Worm (Caenorhabditis elegans): ENCODE results near the gene gbh-2.

Gene gbh-2

DNA sequence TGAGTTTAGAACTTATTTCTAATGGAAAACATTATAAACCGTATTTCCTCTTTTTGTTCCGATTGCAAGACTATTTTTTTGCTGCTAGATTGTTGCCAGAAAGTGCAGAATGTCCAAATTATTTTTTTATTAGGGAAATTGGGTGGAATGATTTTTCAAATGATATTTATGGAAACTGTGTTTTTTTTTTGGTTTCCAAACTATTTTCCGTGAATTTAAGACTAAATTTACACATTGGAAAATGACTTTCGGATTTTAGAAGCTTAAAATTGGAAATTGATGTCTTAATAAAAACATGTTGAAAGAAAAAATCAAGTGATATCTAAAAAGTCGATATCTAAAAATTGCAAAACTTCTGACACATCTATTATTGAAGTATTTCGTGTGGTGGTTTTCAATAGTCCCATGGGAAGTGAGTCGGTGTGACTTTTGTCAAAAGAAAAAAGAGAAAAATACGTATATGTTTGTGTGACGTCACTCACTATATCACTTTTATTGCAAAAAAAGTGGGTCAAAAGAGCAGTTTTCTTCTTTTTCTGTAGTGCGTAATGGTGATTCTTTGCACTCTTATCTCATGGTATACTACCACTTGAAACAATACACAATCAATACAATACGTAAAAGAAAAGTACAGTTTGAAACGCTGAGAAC lies 18.5 kb downstream of the gbh-2 start:
- TF ChIP-seq tbx-11 (GFP tag; IDR thresholded peaks at IDR 0.05) (no peak), tbx-37 (GFP tag; conservative IDR thresholded peaks at IDR 0.05) (no peak), sea-1 (GFP tag; conservative IDR thresholded peaks at IDR 0.05) (no peak)

DNA sequence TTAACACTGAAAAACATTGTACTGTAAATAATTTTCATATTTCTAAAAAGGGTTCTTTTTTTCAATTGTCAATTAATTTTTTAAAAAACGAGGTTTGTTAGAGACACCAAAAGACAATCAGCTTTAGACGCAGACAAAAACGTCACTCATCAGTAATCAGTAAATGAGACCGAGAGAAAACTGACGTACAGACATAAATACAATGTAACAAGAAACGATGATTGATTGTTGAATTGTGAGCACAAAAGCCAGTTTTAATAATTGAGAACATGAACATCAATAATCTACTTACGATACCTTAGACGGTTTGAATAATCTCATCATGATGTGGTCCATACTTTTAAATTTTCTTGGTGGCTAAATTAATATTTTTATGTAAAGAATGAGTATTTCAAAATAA lies 21.1 kb downstream of the gbh-2 start:
- TF ChIP-seq B0310.2 (tag; optimal IDR thresholded peaks at IDR 0.05) (no peak), sea-1 (GFP tag; conservative IDR thresholded peaks at IDR 0.05) (no peak), tra-4 (tag; optimal IDR thresholded peaks at IDR 0.05) (no peak), hmbx-1 (tag; optimal IDR thresholded peaks at IDR 0.05) (no peak), hmg-4 (GFP tag; optimal IDR thresholded peaks at IDR 0.05) (no peak), aly-1 (tag; optimal IDR thresholded peaks at IDR 0.05) (no peak), ets-7 (tag; optimal IDR thresholded peaks at IDR 0.05) (no peak), tbx-11 (GFP tag; IDR thresholded peaks at IDR 0.05) (no peak), F13C5.2 (tag; optimal IDR thresholded peaks at IDR 0.05) (no peak), scrt-1 (GFP tag; IDR thresholded peaks at IDR 0.05) (no peak), ama-1 (optimal IDR thresholded peaks at IDR 0.05) (no peak), hnd-1 (tag; optimal IDR thresholded peaks at IDR 0.05) (no peak), ceh-13 (GFP tag; optimal IDR thresholded peaks at IDR 0.05) (no peak), ceh-36 (tag; optimal IDR thresholded peaks at IDR 0.05) (no peak), flt-1 (GFP tag; IDR thresholded peaks at IDR 0.05) (no peak), pes-1 (GFP tag; IDR thresholded peaks at IDR 0.05) (no peak), tbx-37 (GFP tag; conservative IDR thresholded peaks at IDR 0.05) (no peak)

DNA sequence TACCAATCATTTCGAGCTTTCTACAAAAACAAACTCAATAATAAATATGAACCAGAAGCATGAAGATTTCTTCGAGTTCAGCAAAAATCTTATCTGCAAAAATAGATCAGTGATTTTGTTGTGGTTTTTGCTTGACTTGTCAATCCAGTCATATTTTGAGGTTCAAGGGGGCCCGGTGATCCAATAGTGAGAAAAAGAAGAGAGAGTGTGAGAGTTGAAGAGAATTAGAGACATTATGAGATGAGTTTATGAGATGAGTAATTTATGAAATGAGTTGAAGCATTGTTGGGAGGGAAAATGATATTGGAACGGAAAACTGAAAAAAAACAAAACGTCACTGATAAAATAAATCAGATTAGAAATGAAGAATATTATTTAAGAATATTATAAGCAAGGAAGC lies 23.3 kb downstream of the gbh-2 start, which contains the start of gene T13H5.1:
TSS of gene T13H5.1 (minus strand) at position 101 of the 400 bp plus-strand sequence.
- no peak for TF ChIP-seq tbx-37 (GFP tag; conservative IDR thresholded peaks at IDR 0.05)
- TF ChIP-seq ceh-36 (tag; optimal IDR thresholded peaks at IDR 0.05): no peak
- TF ChIP-seq tra-4 (tag; optimal IDR thresholded peaks at IDR 0.05): no peak
- TF ChIP-seq hmbx-1 (tag; optimal IDR thresholded peaks at IDR 0.05): no peak
- TF ChIP-seq flt-1 (GFP tag; IDR thresholded peaks at IDR 0.05): no peak
- TF ChIP-seq aly-1 (tag; optimal IDR thresholded peaks at IDR 0.05): no peak
- no peak for TF ChIP-seq sea-1 (GFP tag; conservative IDR thresholded peaks at IDR 0.05)
- TF ChIP-seq scrt-1 (GFP tag; IDR thresholded peaks at IDR 0.05): no peak
- TF ChIP-seq hmg-4 (GFP tag; optimal IDR thresholded peaks at IDR 0.05): no peak
- no peak for TF ChIP-seq B0310.2 (tag; optimal IDR thresholded peaks at IDR 0.05)
- TF ChIP-seq ama-1 (optimal IDR thresholded peaks at IDR 0.05): no peak
- no peak for TF ChIP-seq ceh-13 (GFP tag; optimal IDR thresholded peaks at IDR 0.05)
- TF ChIP-seq ets-7 (tag; optimal IDR thresholded peaks at IDR 0.05): no peak
- no peak for TF ChIP-seq pes-1 (GFP tag; IDR thresholded peaks at IDR 0.05)
- TF ChIP-seq hnd-1 (tag; optimal IDR thresholded peaks at IDR 0.05): no peak
- TF ChIP-seq F13C5.2 (tag; optimal IDR thresholded peaks at IDR 0.05): no peak
- no peak for TF ChIP-seq tbx-11 (GFP tag; IDR thresholded peaks at IDR 0.05)

DNA sequence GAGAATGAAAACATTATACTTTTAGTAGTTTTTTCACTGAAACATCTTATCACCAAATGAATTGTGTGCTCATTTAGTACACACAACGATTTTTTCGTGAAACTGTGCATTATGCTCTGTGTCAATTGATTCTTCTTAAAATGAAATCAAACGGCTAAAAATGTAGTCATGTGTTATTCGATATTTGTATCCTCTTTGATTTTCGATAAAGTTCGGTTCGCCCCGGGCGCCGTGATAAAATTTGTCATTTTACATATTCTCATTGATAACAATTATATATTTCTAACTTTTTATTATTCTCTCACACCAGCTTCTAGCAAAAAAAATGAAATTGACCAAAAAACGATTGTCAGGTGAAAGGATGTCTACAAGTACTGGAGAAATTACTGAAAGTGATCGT lies 29.1 kb downstream of the gbh-2 start, which contains the start of gene ctg-2:
TSS of gene ctg-2 (plus strand) at position 326 of the 400 bp plus-strand sequence.
- TF ChIP-seq tbx-37 (GFP tag; conservative IDR thresholded peaks at IDR 0.05) (no peak), tbx-11 (GFP tag; IDR thresholded peaks at IDR 0.05) (no peak), ets-7 (tag; optimal IDR thresholded peaks at IDR 0.05) (no peak), scrt-1 (GFP tag; IDR thresholded peaks at IDR 0.05) (no peak), F13C5.2 (tag; optimal IDR thresholded peaks at IDR 0.05) (no peak), tra-4 (tag; optimal IDR thresholded peaks at IDR 0.05) (no peak), flt-1 (GFP tag; IDR thresholded peaks at IDR 0.05) (no peak), hmbx-1 (tag; optimal IDR thresholded peaks at IDR 0.05) (no peak), aly-1 (tag; optimal IDR thresholded peaks at IDR 0.05) (no peak), ama-1 (optimal IDR thresholded peaks at IDR 0.05) (no peak), pes-1 (GFP tag; IDR thresholded peaks at IDR 0.05) (no peak)

DNA sequence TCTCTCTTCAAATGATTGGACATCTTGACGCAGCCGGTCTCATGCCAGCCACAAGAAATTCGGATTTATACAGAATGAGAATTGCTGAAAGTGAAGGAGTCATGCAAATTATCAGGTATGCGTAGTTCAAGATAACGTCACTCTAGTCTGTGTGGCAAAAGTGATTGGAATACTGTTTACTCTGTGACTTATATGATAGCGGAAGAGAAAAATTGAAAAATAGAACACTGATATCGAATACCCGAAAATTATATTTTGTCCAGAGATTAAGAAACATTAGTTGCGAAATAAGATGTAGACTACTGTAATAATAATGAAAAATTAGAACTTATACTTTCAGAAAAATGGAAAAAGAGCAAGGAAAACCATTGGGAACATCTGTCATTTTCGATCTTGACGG lies 29.8 kb downstream of the gbh-2 start:
- no peak for TF ChIP-seq tra-4 (tag; optimal IDR thresholded peaks at IDR 0.05)

DNA sequence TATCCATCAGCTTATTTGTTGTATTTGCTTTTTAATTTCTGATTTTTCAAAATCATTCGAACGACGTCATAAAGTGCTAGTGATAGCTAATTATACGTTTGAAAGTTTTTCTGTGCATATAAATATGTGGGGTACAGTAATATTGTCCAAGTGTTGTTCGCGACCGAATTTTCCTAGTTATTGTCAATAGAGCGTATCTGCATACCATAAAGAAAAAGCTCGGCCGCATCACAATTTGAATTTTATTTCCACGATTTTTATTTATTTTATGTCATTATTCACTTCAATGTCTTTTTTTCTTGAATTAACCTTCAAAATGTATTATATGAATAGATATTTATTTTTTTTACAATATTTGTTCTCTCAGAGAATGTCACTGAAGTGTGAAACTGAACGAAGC lies 31.1 kb downstream of the gbh-2 start, which contains the start of gene rnh-2:
TSS of gene rnh-2 (plus strand) at position 368 of the 400 bp plus-strand sequence.
- no peak for TF ChIP-seq scrt-1 (GFP tag; IDR thresholded peaks at IDR 0.05)
- TF ChIP-seq flt-1 (GFP tag; IDR thresholded peaks at IDR 0.05): 0 out of 2 replicates have a peak, but pooled peaks have one; percentile 31
- peak; percentile 5 for TF ChIP-seq F13C5.2 (tag; optimal IDR thresholded peaks at IDR 0.05)
- peak; percentile 46; the same call in 1 of the 2 replicates for TF ChIP-seq tbx-37 (GFP tag; conservative IDR thresholded peaks at IDR 0.05)

DNA sequence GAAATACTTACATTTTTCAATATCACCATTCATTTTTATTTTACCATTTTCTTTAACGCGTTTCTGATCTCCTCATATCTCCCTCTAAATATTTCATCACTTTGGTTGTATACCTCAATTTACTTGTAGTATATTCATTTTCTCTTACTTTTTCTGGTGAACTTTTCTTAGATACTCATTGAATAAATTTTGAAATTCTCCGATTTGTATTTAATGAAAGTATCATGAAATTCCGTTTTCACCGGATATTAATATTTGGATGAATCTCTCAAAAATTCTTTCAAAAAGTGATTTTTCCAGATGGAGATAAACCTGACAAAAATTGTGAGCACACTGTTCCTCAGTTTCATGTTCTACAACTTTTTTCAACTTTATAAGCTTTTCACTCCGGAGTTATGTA lies 32.5 kb downstream of the gbh-2 start, which contains the start of gene T13H5.8:
TSS of gene T13H5.8 (plus strand) at position 301 of the 400 bp plus-strand sequence.
- TF ChIP-seq pes-1 (GFP tag; IDR thresholded peaks at IDR 0.05) (no peak), ama-1 (optimal IDR thresholded peaks at IDR 0.05) (no peak), hmbx-1 (tag; optimal IDR thresholded peaks at IDR 0.05) (no peak), tbx-37 (GFP tag; conservative IDR thresholded peaks at IDR 0.05) (no peak), sea-1 (GFP tag; conservative IDR thresholded peaks at IDR 0.05) (no peak), tra-4 (tag; optimal IDR thresholded peaks at IDR 0.05) (no peak), B0310.2 (tag; optimal IDR thresholded peaks at IDR 0.05) (no peak), F13C5.2 (tag; optimal IDR thresholded peaks at IDR 0.05) (no peak), flt-1 (GFP tag; IDR thresholded peaks at IDR 0.05) (no peak), ceh-13 (GFP tag; optimal IDR thresholded peaks at IDR 0.05) (no peak), hmg-4 (GFP tag; optimal IDR thresholded peaks at IDR 0.05) (no peak), scrt-1 (GFP tag; IDR thresholded peaks at IDR 0.05) (no peak), ets-7 (tag; optimal IDR thresholded peaks at IDR 0.05) (no peak), hnd-1 (tag; optimal IDR thresholded peaks at IDR 0.05) (no peak), aly-1 (tag; optimal IDR thresholded peaks at IDR 0.05) (no peak)

DNA sequence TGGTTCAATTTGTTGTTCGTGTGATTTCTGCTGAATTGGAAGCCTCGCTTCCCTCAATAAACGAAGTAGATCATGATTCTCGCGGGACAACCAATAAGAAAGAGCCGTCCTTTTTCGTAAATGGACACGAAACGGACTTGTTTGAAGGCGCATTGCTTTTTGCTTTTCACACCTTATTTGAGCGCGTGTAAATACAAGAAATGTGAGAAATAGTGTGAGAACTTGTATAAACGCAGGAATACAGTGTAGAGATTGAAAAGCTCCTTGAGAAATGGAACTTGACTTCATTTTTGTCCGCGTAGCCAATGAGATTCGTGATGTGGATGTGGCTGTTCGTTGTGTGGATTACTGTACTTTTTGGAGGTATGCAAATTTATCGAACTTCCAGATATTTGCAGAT lies 34.9 kb downstream of the gbh-2 start, which contains the start of gene cht-2:
TSS of gene cht-2 (plus strand) at position 301 of the 400 bp plus-strand sequence.
- TF ChIP-seq hmg-4 (GFP tag; optimal IDR thresholded peaks at IDR 0.05) (no peak), aly-1 (tag; optimal IDR thresholded peaks at IDR 0.05) (no peak)
